Fruit fly (Drosophila melanogaster): ENCODE results near the gene CG32110.

CG32110 gene

DNA sequence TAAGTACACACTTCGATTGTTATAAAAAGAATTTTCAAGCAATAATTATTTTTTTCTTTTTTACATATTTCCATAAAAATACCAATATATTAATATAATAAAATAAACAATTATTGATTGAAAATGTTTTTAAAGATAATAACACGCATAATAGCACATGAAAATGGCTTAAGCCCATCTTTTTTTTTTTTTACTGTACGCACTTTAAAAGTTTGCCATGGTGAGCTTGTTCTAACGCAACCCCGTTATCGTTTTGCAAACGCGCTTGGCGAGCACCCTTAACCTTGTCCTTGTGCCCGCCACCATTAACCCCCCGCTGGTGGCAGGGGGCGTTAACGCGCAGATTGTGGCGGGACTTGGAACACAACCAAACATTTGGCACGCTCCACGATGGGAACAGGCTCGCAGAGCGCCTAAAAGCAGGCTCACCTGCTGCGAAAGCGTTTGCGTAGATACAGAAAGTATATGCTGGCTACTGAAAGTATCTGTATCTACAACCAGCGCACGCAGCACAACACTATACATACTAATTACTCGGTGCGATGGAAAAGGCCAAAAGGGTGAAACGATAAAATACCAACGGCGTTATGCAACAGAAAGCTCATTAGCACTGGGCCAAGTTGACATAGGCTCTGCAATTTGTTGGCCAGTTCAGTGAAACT, 25.5 kb downstream of the CG32110 start (continued):
- TF ChIP-seq CG10979 (tag; optimal IDR thresholded peaks at IDR 0.05) (no peak), bab2 (GFP tag; optimal IDR thresholded peaks at IDR 0.05) (no peak), Deaf1 (tag; optimal IDR thresholded peaks at IDR 0.05) (no peak), bcd (GFP tag; optimal IDR thresholded peaks at IDR 0.05) (no peak), CG14710 (tag; optimal IDR thresholded peaks at IDR 0.05) (no peak), grau (tag; optimal IDR thresholded peaks at IDR 0.05) (no peak), sqz (GFP tag; optimal IDR thresholded peaks at IDR 0.05) (no peak), croc (GFP tag; conservative IDR thresholded peaks at IDR 0.05) (no peak), YL-1 (GFP tag; optimal IDR thresholded peaks at IDR 0.05) (no peak), CG2120 (GFP tag; optimal IDR thresholded peaks at IDR 0.05) (no peak), otp (GFP tag; IDR thresholded peaks at IDR 0.05) (no peak), CG17186 (GFP tag; optimal IDR thresholded peaks at IDR 0.05) (no peak), CG4282 (GFP tag; optimal IDR thresholded peaks at IDR 0.05) (no peak), dati (GFP tag; IDR thresholded peaks at IDR 0.05) (no peak), vfl (GFP tag; optimal IDR thresholded peaks at IDR 0.05) (no peak), CG7556 (GFP tag; optimal IDR thresholded peaks at IDR 0.05) (peak; percentile 15), fd96Cb (tag; optimal IDR thresholded peaks at IDR 0.05) (no peak), HHEX (GFP tag; optimal IDR thresholded peaks at IDR 0.05) (no peak), Meics (GFP tag; optimal IDR thresholded peaks at IDR 0.05) (no peak), Lhr (GFP tag; optimal IDR thresholded peaks at IDR 0.05) (no peak), br (optimal IDR thresholded peaks at IDR 0.05) (no peak), repo (GFP tag; optimal IDR thresholded peaks at IDR 0.05) (no peak), CTCF (GFP tag; optimal IDR thresholded peaks at IDR 0.05) (peak; percentile 21), Chrac-16 (GFP tag; optimal IDR thresholded peaks at IDR 0.05) (no peak), sug (tag; optimal IDR thresholded peaks at IDR 0.05) (peak; percentile 80), bigmax (GFP tag; optimal IDR thresholded peaks at IDR 0.05) (no peak), Opbp (GFP tag; IDR thresholded peaks at IDR 0.05; ENCODE audit: partially characterized antibody) (no peak), CG32772 (GFP tag; IDR thresholded peaks at IDR 0.05) (no peak), prd (optimal IDR thresholded peaks at IDR 0.05) (no peak), prd (GFP tag; IDR thresholded peaks at IDR 0.05) (no peak), ap (GFP tag; IDR thresholded peaks at IDR 0.05) (no peak), Gug (GFP tag; IDR thresholded peaks at IDR 0.05) (no peak), CG11560 (tag; IDR thresholded peaks at IDR 0.05) (no peak), fru (optimal IDR thresholded peaks at IDR 0.05) (no peak), Optix (GFP tag; IDR thresholded peaks at IDR 0.05) (no peak), Hr51 (GFP tag; optimal IDR thresholded peaks at IDR 0.05) (peak in 1 of 2 experiments; percentile 4), NC2β (GFP tag; optimal IDR thresholded peaks at IDR 0.05) (no peak), slou (GFP tag; optimal IDR thresholded peaks at IDR 0.05) (no peak), NFAT (GFP tag; IDR thresholded peaks at IDR 0.05) (no peak), nom (GFP tag; optimal IDR thresholded peaks at IDR 0.05) (no peak), NC2α (GFP tag; optimal IDR thresholded peaks at IDR 0.05) (no peak), vnd (GFP tag; IDR thresholded peaks at IDR 0.05; ENCODE audit: partially characterized antibody) (no peak), CG16779 (GFP tag; IDR thresholded peaks at IDR 0.05) (no peak), CG8089 (GFP tag; optimal IDR thresholded peaks at IDR 0.05) (no peak), CG34422 (GFP tag; IDR thresholded peaks at IDR 0.05) (0 out of 3 replicates have a peak, but pooled peaks have one; percentile 14), Hand (GFP tag; optimal IDR thresholded peaks at IDR 0.05) (no peak), CG6813 (GFP tag; optimal IDR thresholded peaks at IDR 0.05) (no peak), lov (optimal IDR thresholded peaks at IDR 0.05) (no peak), lov (GFP tag; IDR thresholded peaks at IDR 0.05) (no peak), eve (GFP tag; optimal IDR thresholded peaks at IDR 0.05) (no peak), Abd-B (GFP tag; optimal IDR thresholded peaks at IDR 0.05) (no peak), CG1529 (GFP tag; optimal IDR thresholded peaks at IDR 0.05) (no peak), CG6272 (GFP tag; IDR thresholded peaks at IDR 0.05) (no peak)

All from whole organism, embryonic.